Fruit fly (Drosophila melanogaster) Kc167 (cell line): ENCODE measurements around the gene CG9514.

Experiments
- Myc ChIP-seq: fragments of >200 bp; optimal IDR thresholded peaks from 2 replicates; lab custom pipeline; 2017; ENCODE audit warnings: missing external identifiers
- h ChIP-seq: fragments of >200 bp; optimal IDR thresholded peaks from 3 replicates; lab custom pipeline; 2018; ENCODE audit warnings: missing external identifiers
- insv ChIP-seq: fragments of >200 bp; optimal IDR thresholded peaks from 3 replicates; lab custom pipeline; 2018; ENCODE audit warnings: missing external identifiers
- psq ChIP-seq: fragments of >200 bp; optimal IDR thresholded peaks from 2 replicates; lab custom pipeline; 2017; ENCODE audit warnings: missing external identifiers
- ttk ChIP-seq: sonication (Bioruptor generic); optimal IDR thresholded peaks from 2 replicates; lab custom pipeline; 2017; ENCODE audit warnings: missing external identifiers

DNA sequence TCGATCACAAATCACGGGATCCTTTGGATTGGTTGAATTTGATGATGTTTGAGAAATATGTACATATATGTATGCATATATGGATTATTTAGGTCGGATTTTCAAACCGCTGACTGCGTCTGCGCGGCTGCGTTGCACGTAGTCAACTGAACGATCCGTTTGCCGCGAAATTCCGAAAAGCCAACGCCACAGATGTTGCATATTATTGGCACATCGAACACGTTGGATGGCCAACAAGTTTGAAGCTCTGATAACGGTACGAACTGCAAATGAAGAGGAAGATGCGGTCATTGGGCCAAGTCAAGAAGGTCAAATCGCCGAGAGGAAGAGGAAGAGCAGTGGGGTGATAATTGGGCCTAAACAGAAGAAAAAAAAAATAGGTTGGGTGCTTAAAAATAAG is 25.7 kb downstream of the CG9514 start, which contains the start of gene CG9518:
- TF ChIP-seq Myc (lab: Kevin White, UChicago): no peak
- no peak for TF ChIP-seq h
- no peak for TF ChIP-seq psq (lab: Kevin White, UChicago)
- TF ChIP-seq ttk (lab: Kevin White, UChicago): no peak
- TF ChIP-seq insv (lab: Kevin White, UChicago): no peak
